Fruit fly (Drosophila melanogaster) whole organism, embryonic: ENCODE results near the gene Ubc4.
A peak's percentile ranks its signal among the peaks of the same experiment; 100 is the strongest.

Experiments
- B-H1 ChIP-seq: fragments of 200-800 bp; sonication (Bioruptor generic); IDR thresholded peaks from 3 replicates; pipeline ENCODE4 v1.3.6; 2022; ENCODE audit warnings: missing biosample characterization, missing genetic modification characterization
- Bgb ChIP-seq: fragments of 200-800 bp; sonication (Bioruptor generic); IDR thresholded peaks from 2 replicates; pipeline ENCODE4 v1.3.6; 2022; ENCODE audit warnings: missing biosample characterization, missing genetic modification characterization; ENCODE audit not compliant: partially characterized antibody
- CG10366 ChIP-seq: fragments of 200-800 bp; sonication (Bioruptor generic); IDR thresholded peaks from 2 replicates; pipeline ENCODE4 v1.3.6; 2022; ENCODE audit warnings: missing biosample characterization, missing genetic modification characterization
- CG11085 ChIP-seq: fragments of 200-800 bp; sonication (Bioruptor generic); IDR thresholded peaks from 2 replicates; pipeline ENCODE4 v1.3.6; 2022; ENCODE audit warnings: missing biosample characterization, missing genetic modification characterization
- CG11247 ChIP-seq: fragments of 200-800 bp; sonication (Bioruptor generic); IDR thresholded peaks from 2 replicates; pipeline ENCODE4 v1.3.6; 2022; ENCODE audit warnings: missing biosample characterization, missing genetic modification characterization
- CG11456 ChIP-seq: fragments of 200-800 bp; sonication (Bioruptor generic); IDR thresholded peaks from 3 replicates; pipeline ENCODE4 v1.3.6; 2022; ENCODE audit warnings: missing biosample characterization, missing genetic modification characterization
- CG11695 ChIP-seq: fragments of 200-800 bp; sonication (Bioruptor generic); IDR thresholded peaks from 3 replicates; pipeline ENCODE4 v1.3.6; 2022; ENCODE audit warnings: missing biosample characterization, missing genetic modification characterization
- CG14014 ChIP-seq: fragments of 200-800 bp; sonication (Bioruptor generic); IDR thresholded peaks from 2 replicates; pipeline ENCODE4 v1.3.6; 2022; ENCODE audit warnings: missing biosample characterization, missing genetic modification characterization
- CG14965 ChIP-seq: fragments of 200-800 bp; sonication (Bioruptor generic); optimal IDR thresholded peaks from 2 replicates; lab custom pipeline; 2016; ENCODE audit warnings: missing biosample characterization, missing genetic modification characterization, borderline replicate concordance
- CG17912 ChIP-seq: fragments of 200-800 bp; sonication (Bioruptor generic); optimal IDR thresholded peaks from 2 replicates; lab custom pipeline; 2018; ENCODE audit warnings: missing biosample characterization, mild to moderate bottlenecking, missing genetic modification characterization
- CG18599 ChIP-seq: fragments of 200-800 bp; sonication (Bioruptor generic); optimal IDR thresholded peaks from 3 replicates; lab custom pipeline; 2017; ENCODE audit warnings: missing biosample characterization, missing genetic modification characterization, mild to moderate bottlenecking, moderate library complexity, missing genetic modification reagents
- CG2712 ChIP-seq: fragments of 200-800 bp; optimal IDR thresholded peaks from 3 replicates; lab custom pipeline; 2019; ENCODE audit warnings: missing biosample characterization, mild to moderate bottlenecking, missing genetic modification characterization, moderate library complexity
- CG2875 ChIP-seq: fragments of 200-800 bp; sonication (Bioruptor generic); optimal IDR thresholded peaks from 2 replicates; lab custom pipeline; 2017; ENCODE audit warnings: missing biosample characterization, mild to moderate bottlenecking, missing genetic modification characterization, missing genetic modification reagents
- CG2889 ChIP-seq: fragments of 200-800 bp; sonication (Bioruptor generic); IDR thresholded peaks from 3 replicates; pipeline ENCODE4 v1.3.6; 2022; ENCODE audit warnings: missing biosample characterization, missing genetic modification characterization
- CG31365 ChIP-seq: fragments of 200-800 bp; sonication (Bioruptor generic); optimal IDR thresholded peaks from 2 replicates; lab custom pipeline; 2018; ENCODE audit warnings: missing biosample characterization, mild to moderate bottlenecking, missing genetic modification characterization
- CG31388 ChIP-seq: fragments of 200-800 bp; sonication (Bioruptor generic); optimal IDR thresholded peaks from 2 replicates; lab custom pipeline; 2016; ENCODE audit warnings: missing biosample characterization, missing genetic modification characterization
- CG9437 ChIP-seq: fragments of 200-800 bp; sonication (Bioruptor generic); optimal IDR thresholded peaks from 2 replicates; lab custom pipeline; 2018; ENCODE audit warnings: missing biosample characterization, mild to moderate bottlenecking, missing genetic modification characterization
- CG9797 ChIP-seq: fragments of 200-800 bp; sonication (Bioruptor generic); optimal IDR thresholded peaks from 3 replicates; lab custom pipeline; 2018; ENCODE audit warnings: missing biosample characterization, mild to moderate bottlenecking, missing genetic modification characterization
- Dll ChIP-seq: fragments of 200-800 bp; sonication (Bioruptor generic); IDR thresholded peaks from 4 replicates; pipeline ENCODE4 v1.3.6; 2022; ENCODE audit warnings: missing biosample characterization, missing genetic modification characterization; ENCODE audit not compliant: partially characterized antibody
- ERR ChIP-seq: fragments of 200-800 bp; sonication (Bioruptor generic); optimal IDR thresholded peaks from 2 replicates; lab custom pipeline; 2016; ENCODE audit warnings: missing biosample characterization, missing genetic modification characterization
- Fer1 ChIP-seq: fragments of 200-800 bp; sonication (Bioruptor generic); optimal IDR thresholded peaks from 2 replicates; lab custom pipeline; 2017; ENCODE audit warnings: missing biosample characterization, mild to moderate bottlenecking, missing genetic modification characterization
- Gug ChIP-seq: fragments of 200-800 bp; sonication (Bioruptor generic); IDR thresholded peaks from 4 replicates; pipeline ENCODE4 v1.3.6; 2022; ENCODE audit warnings: missing biosample characterization, missing genetic modification characterization
- Hand ChIP-seq: fragments of 200-800 bp; sonication (Bioruptor generic); optimal IDR thresholded peaks from 2 replicates; lab custom pipeline; 2017; ENCODE audit warnings: mild to moderate bottlenecking, missing biosample characterization, missing genetic modification reagents, missing genetic modification characterization
- Hmr ChIP-seq: fragments of 200-800 bp; sonication (Bioruptor generic); optimal IDR thresholded peaks from 3 replicates; lab custom pipeline; 2017; ENCODE audit warnings: mild to moderate bottlenecking, missing biosample characterization, missing genetic modification reagents, missing genetic modification characterization
- Mes4 ChIP-seq: fragments of 200-800 bp; sonication (Bioruptor generic); optimal IDR thresholded peaks from 2 replicates; lab custom pipeline; 2016; ENCODE audit warnings: missing biosample characterization, missing genetic modification characterization
- Oaz ChIP-seq: fragments of 200-800 bp; sonication (Bioruptor generic); IDR thresholded peaks from 2 replicates; pipeline ENCODE4 v1.3.6; 2022; ENCODE audit warnings: missing biosample characterization, missing genetic modification characterization
- Ravus ChIP-seq: fragments of 200-800 bp; sonication (Bioruptor generic); IDR thresholded peaks from 2 replicates; pipeline ENCODE4 v1.3.6; 2022; ENCODE audit warnings: missing biosample characterization, missing genetic modification characterization
- Sry-δ ChIP-seq: fragments of 200-800 bp; sonication (Bioruptor generic); optimal IDR thresholded peaks from 2 replicates; lab custom pipeline; 2016; ENCODE audit warnings: missing biosample characterization, missing genetic modification characterization
- Trl ChIP-seq, 3 experiments: fragments of >200 bp in 2 of 3; fragments of 200-800 bp in 1 of 3; sonication (Bioruptor generic) in 1 of 3; optimal IDR thresholded peaks; 2 replicates in 1 of 3; 3 replicates in 2 of 3; lab custom pipeline; 2016 to 2017; ENCODE audit warnings: missing biosample characterization in 1 of 3, missing genetic modification characterization in 1 of 3
- ato ChIP-seq: fragments of 200-800 bp; sonication (Bioruptor generic); IDR thresholded peaks from 2 replicates; pipeline ENCODE4 v1.3.6; 2022; ENCODE audit warnings: missing biosample characterization, missing genetic modification characterization; ENCODE audit not compliant: partially characterized antibody
- cg ChIP-seq: fragments of 200-800 bp; sonication (Bioruptor generic); optimal IDR thresholded peaks from 3 replicates; lab custom pipeline; 2019; ENCODE audit warnings: missing biosample characterization, mild to moderate bottlenecking, missing genetic modification characterization, moderate library complexity
- ci ChIP-seq: fragments of 200-800 bp; sonication (Bioruptor generic); IDR thresholded peaks from 3 replicates; pipeline ENCODE4 v1.3.6; 2022; ENCODE audit warnings: missing biosample characterization, missing genetic modification characterization
- dati ChIP-seq: fragments of 200-800 bp; sonication (Bioruptor generic); IDR thresholded peaks from 2 replicates; pipeline ENCODE4 v1.3.6; 2022; ENCODE audit warnings: missing biosample characterization, missing genetic modification characterization
- ems ChIP-seq: fragments of 200-800 bp; sonication (Bioruptor generic); optimal IDR thresholded peaks from 3 replicates; lab custom pipeline; 2016; ENCODE audit warnings: missing biosample characterization, missing genetic modification characterization
- eyg ChIP-seq: fragments of 200-800 bp; sonication (Bioruptor generic); optimal IDR thresholded peaks from 3 replicates; lab custom pipeline; 2016; ENCODE audit warnings: missing biosample characterization, missing genetic modification characterization
- fd3F ChIP-seq: fragments of 200-800 bp; sonication (Bioruptor generic); optimal IDR thresholded peaks from 2 replicates; lab custom pipeline; 2018; ENCODE audit warnings: missing biosample characterization, mild to moderate bottlenecking, missing genetic modification characterization, moderate library complexity
- gro ChIP-seq: fragments of 200-800 bp; sonication (Bioruptor generic); optimal IDR thresholded peaks from 2 replicates; lab custom pipeline; 2016; ENCODE audit warnings: missing biosample characterization, missing genetic modification characterization
- gt ChIP-seq: fragments of 200-800 bp; sonication (Bioruptor generic); IDR thresholded peaks from 2 replicates; pipeline ENCODE4 v1.3.6; 2022; ENCODE audit warnings: missing biosample characterization, missing genetic modification characterization
- her ChIP-seq: fragments of 200-800 bp; sonication (Bioruptor generic); optimal IDR thresholded peaks from 2 replicates; lab custom pipeline; 2016; ENCODE audit warnings: missing biosample characterization, missing genetic modification characterization
- jigr1 ChIP-seq: fragments of 200-800 bp; sonication (Bioruptor generic); IDR thresholded peaks from 3 replicates; pipeline ENCODE4 v1.3.6; 2022; ENCODE audit warnings: missing biosample characterization, missing genetic modification characterization
- lov ChIP-seq, 2 experiments: fragments of 200-800 bp in 1 of 2; fragments of >200 bp in 1 of 2; sonication (Bioruptor generic) in 1 of 2; IDR thresholded peaks in 1 of 2; optimal IDR thresholded peaks in 1 of 2; 2 replicates in 1 of 2; 3 replicates in 1 of 2; pipeline versions ENCODE4 v1.3.6 to Lab custom; 2017 to 2022; ENCODE audit warnings: missing biosample characterization in 1 of 2, missing genetic modification characterization in 1 of 2
- mam ChIP-seq: fragments of 200-800 bp; sonication (Bioruptor generic); optimal IDR thresholded peaks from 3 replicates; lab custom pipeline; 2016; ENCODE audit warnings: missing biosample characterization, missing genetic modification characterization
- nom ChIP-seq: fragments of 200-800 bp; sonication (Bioruptor generic); optimal IDR thresholded peaks from 2 replicates; lab custom pipeline; 2017; ENCODE audit warnings: missing biosample characterization, missing genetic modification characterization, mild to moderate bottlenecking, moderate library complexity, missing genetic modification reagents
- repo ChIP-seq: fragments of 200-800 bp; sonication (Bioruptor generic); optimal IDR thresholded peaks from 2 replicates; lab custom pipeline; 2016; ENCODE audit warnings: missing biosample characterization, missing genetic modification characterization
- ttk ChIP-seq: fragments of 200-800 bp; sonication (Bioruptor generic); IDR thresholded peaks from 2 replicates; pipeline ENCODE4 v2.1.2; 2022; ENCODE audit warnings: missing biosample characterization, missing genetic modification characterization
- unpg ChIP-seq: fragments of 200-800 bp; sonication (Bioruptor generic); optimal IDR thresholded peaks from 3 replicates; lab custom pipeline; 2018; ENCODE audit warnings: missing biosample characterization, mild to moderate bottlenecking, missing genetic modification characterization, moderate library complexity
- wek ChIP-seq: fragments of 200-800 bp; sonication (Bioruptor generic); optimal IDR thresholded peaks from 3 replicates; lab custom pipeline; 2018; ENCODE audit warnings: missing biosample characterization, mild to moderate bottlenecking, missing genetic modification characterization, moderate library complexity

Gene Ubc4

dm6 chr3L:9696650-9697526 is 1.2 kb upstream of the Ubc4 start, which contains the start of gene Prps (continued):
- peak; percentile 53 for TF ChIP-seq cg (GFP tag; lab: Kevin White, UChicago)
- TF ChIP-seq CG9797 (GFP tag; lab: Kevin White, UChicago): no peak
- TF ChIP-seq CG17912 (GFP tag; lab: Kevin White, UChicago): no peak
- TF ChIP-seq Hand (GFP tag; lab: Kevin White, UChicago): peak; percentile 82
- TF ChIP-seq gt (GFP tag; lab: Robert Waterston, UW): no peak; the same call in 1 of the 2 replicates
- TF ChIP-seq CG9437 (GFP tag; lab: Kevin White, UChicago): peak; percentile 18
- TF ChIP-seq Mes4 (GFP tag; lab: Kevin White, UChicago): peak; percentile 74
- TF ChIP-seq B-H1 (GFP tag; lab: Robert Waterston, UW): peak; percentile 62; the same call in 2 of the 3 replicates
- peak; percentile 88 for TF ChIP-seq CG11456 (GFP tag; lab: Robert Waterston, UW)
- no peak for TF ChIP-seq ato (GFP tag; lab: Robert Waterston, UW)
- peak; percentile 72; the same call in 1 of the 2 replicates for TF ChIP-seq CG14014 (GFP tag; lab: Robert Waterston, UW)
- 0 out of 2 replicates have a peak, but pooled peaks have one; percentile 39 for TF ChIP-seq dati (GFP tag; lab: Robert Waterston, UW)
- TF ChIP-seq Bgb (GFP tag; lab: Robert Waterston, UW): no peak; the same call in 1 of the 2 replicates
- TF ChIP-seq CG31388 (GFP tag; lab: Kevin White, UChicago): no peak
- TF ChIP-seq Oaz (GFP tag; lab: Robert Waterston, UW): no peak; the same call in 1 of the 2 replicates
- TF ChIP-seq Dll (GFP tag; lab: Robert Waterston, UW): 0 out of 4 replicates have a peak, but pooled peaks have one; percentile 30
- peak; percentile 89 for TF ChIP-seq CG18599 (GFP tag; lab: Kevin White, UChicago)
- TF ChIP-seq ttk: peak; percentile 81
- peak; percentile 75 for TF ChIP-seq repo (GFP tag; lab: Kevin White, UChicago)
- peak; percentile 40 for TF ChIP-seq Ravus (GFP tag; lab: Robert Waterston, UW)
- TF ChIP-seq Fer1: peak; percentile 83
- peak; percentile 81 for TF ChIP-seq CG31365 (tag; lab: Kevin White, UChicago)
- peak; percentile 52; the same call in 1 of the 3 replicates for TF ChIP-seq CG2889 (GFP tag; lab: Robert Waterston, UW)
- no peak for TF ChIP-seq lov (optimal IDR thresholded peaks at IDR 0.05; lab: Kevin White, UChicago)
- peak; percentile 78; the same call in 2 of the 3 replicates for TF ChIP-seq lov (GFP tag; IDR thresholded peaks at IDR 0.05; lab: Robert Waterston, UW)
- peak; percentile 37 for TF ChIP-seq CG2875 (GFP tag; lab: Kevin White, UChicago)
- peak; percentile 76 to 97 for TF ChIP-seq Trl (optimal IDR thresholded peaks at IDR 0.05; lab: Kevin White, UChicago)
- peak; percentile 85 for TF ChIP-seq Trl (GFP tag; optimal IDR thresholded peaks at IDR 0.05; lab: Kevin White, UChicago)
- peak; percentile 90 for TF ChIP-seq ci (GFP tag; lab: Robert Waterston, UW)
- TF ChIP-seq unpg (GFP tag; lab: Kevin White, UChicago): peak; percentile 80
- peak; percentile 56; the same call in 1 of the 2 replicates for TF ChIP-seq CG10366 (GFP tag; lab: Robert Waterston, UW)
- TF ChIP-seq jigr1: no peak
- TF ChIP-seq Sry-δ (GFP tag; lab: Kevin White, UChicago): peak; percentile 24
- TF ChIP-seq nom (GFP tag; lab: Kevin White, UChicago): peak; percentile 90
- TF ChIP-seq CG14965 (GFP tag; lab: Kevin White, UChicago): no peak
- TF ChIP-seq CG11247 (GFP tag; lab: Robert Waterston, UW): peak; percentile 61
- peak; percentile 87 for TF ChIP-seq gro (GFP tag; lab: Kevin White, UChicago)
- peak; percentile 42 for TF ChIP-seq wek (GFP tag; lab: Kevin White, UChicago)
- peak; percentile 79 for TF ChIP-seq CG11695 (GFP tag; lab: Robert Waterston, UW)
- peak; percentile 78 for TF ChIP-seq Gug (GFP tag; lab: Robert Waterston, UW)
- peak; percentile 91 for TF ChIP-seq her
- TF ChIP-seq CG11085 (GFP tag; lab: Robert Waterston, UW): peak; percentile 56; the same call in 1 of the 2 replicates
- TF ChIP-seq fd3F (GFP tag; lab: Kevin White, UChicago): peak; percentile 37
- TF ChIP-seq ERR (GFP tag; lab: Kevin White, UChicago): peak; percentile 72
- TF ChIP-seq Hmr (GFP tag; lab: Kevin White, UChicago): peak; percentile 76
- peak; percentile 78 for TF ChIP-seq CG2712 (tag; lab: Kevin White, UChicago)
- peak; percentile 81 for TF ChIP-seq ems
- peak; percentile 88 for TF ChIP-seq mam (GFP tag; lab: Kevin White, UChicago)
- TF ChIP-seq eyg (GFP tag; lab: Kevin White, UChicago): peak; percentile 20
